Worm (Caenorhabditis elegans) whole organism, L1 larva: ENCODE measurements around the gene W10G11.19.

Source experiments
- C04F5.9 ChIP-seq: sonication (generic microtip); optimal IDR thresholded peaks from 2 replicates; lab custom pipeline; 2016; ENCODE audit warnings: missing genetic modification characterization, missing compliant biosample characterization
- F16B12.6 ChIP-seq: fragments of 150-350 bp; optimal IDR thresholded peaks from 2 replicates; lab custom pipeline; 2014; ENCODE audit warnings: missing biosample characterization, missing genetic modification characterization
- aha-1 ChIP-seq: fragments of 150-350 bp; optimal IDR thresholded peaks from 2 replicates; lab custom pipeline; 2014; ENCODE audit warnings: missing biosample characterization, missing genetic modification characterization
- ama-1 ChIP-seq: fragments of 150-350 bp; optimal IDR thresholded peaks from 2 replicates; lab custom pipeline; 2014
- ceh-63 ChIP-seq: fragments of 200-800 bp; sonication (Bioruptor generic); optimal IDR thresholded peaks from 2 replicates; lab custom pipeline; 2018; ENCODE audit warnings: mild to moderate bottlenecking, missing genetic modification characterization, missing compliant biosample characterization
- dsc-1 ChIP-seq: sonication (generic microtip); optimal IDR thresholded peaks from 2 replicates; lab custom pipeline; 2016; ENCODE audit warnings: mild to moderate bottlenecking, missing genetic modification characterization, missing compliant biosample characterization
- efl-1 ChIP-seq, 4 experiments: fragments of 150-350 bp; optimal IDR thresholded peaks in 3 of 4; peaks in 1 of 4; 1 replicate in 1 of 4; 2 replicates in 3 of 4; lab custom pipeline; 2014; ENCODE audit warnings: missing biosample characterization in 2 of 4, missing genetic modification characterization in 2 of 4, missing genetic modification reagents in 2 of 4
- ets-5 ChIP-seq: fragments of 200-800 bp; sonication (Bioruptor generic); IDR thresholded peaks from 2 replicates; pipeline ENCODE4 v1.3.6; 2022; ENCODE audit warnings: missing genetic modification characterization, missing compliant biosample characterization
- fkh-4 ChIP-seq: sonication (generic microtip); optimal IDR thresholded peaks from 2 replicates; lab custom pipeline; 2016; ENCODE audit warnings: missing compliant biosample characterization, missing genetic modification characterization, borderline replicate concordance
- hlh-17 ChIP-seq: fragments of 200-800 bp; sonication (Bioruptor generic); optimal IDR thresholded peaks from 2 replicates; lab custom pipeline; 2018; ENCODE audit warnings: missing genetic modification characterization, mild to moderate bottlenecking, missing compliant biosample characterization, moderate library complexity, borderline replicate concordance
- hlh-4 ChIP-seq: sonication (generic microtip); optimal IDR thresholded peaks from 2 replicates; lab custom pipeline; 2016; ENCODE audit warnings: mild to moderate bottlenecking, missing genetic modification characterization, missing compliant biosample characterization
- hpl-2 ChIP-seq: fragments of 150-350 bp; optimal IDR thresholded peaks from 2 replicates; lab custom pipeline; 2014; ENCODE audit warnings: missing biosample characterization, missing genetic modification reagents, missing genetic modification characterization
- irx-1 ChIP-seq: sonication (generic microtip); optimal IDR thresholded peaks from 2 replicates; lab custom pipeline; 2016; ENCODE audit warnings: missing genetic modification characterization, missing compliant biosample characterization
- lin-35 ChIP-seq, 2 experiments: fragments of 150-350 bp; optimal IDR thresholded peaks; 2 replicates each; lab custom pipeline; 2014; ENCODE audit warnings: missing biosample characterization in 2 of 2, missing genetic modification characterization in 2 of 2, missing genetic modification reagents in 2 of 2
- lin-39 ChIP-seq: fragments of 150-350 bp; optimal IDR thresholded peaks from 2 replicates; lab custom pipeline; 2014; ENCODE audit warnings: missing biosample characterization, missing genetic modification reagents, missing genetic modification characterization
- lsy-2 ChIP-seq, 2 experiments: fragments of 150-350 bp; optimal IDR thresholded peaks; 2 replicates each; lab custom pipeline; 2014; ENCODE audit warnings: missing biosample characterization in 2 of 2, missing genetic modification characterization in 2 of 2
- mdl-1 ChIP-seq, 2 experiments: fragments of 150-350 bp; optimal IDR thresholded peaks; 2 replicates each; lab custom pipeline; 2014 to 2017; ENCODE audit warnings: missing biosample characterization in 2 of 2, missing genetic modification characterization in 2 of 2, inconsistent platforms in 1 of 2
- mef-2 ChIP-seq: fragments of 150-350 bp; optimal IDR thresholded peaks from 2 replicates; lab custom pipeline; 2014; ENCODE audit warnings: missing biosample characterization, missing genetic modification characterization
- nhr-11 ChIP-seq: fragments of 150-350 bp; optimal IDR thresholded peaks from 2 replicates; lab custom pipeline; 2014; ENCODE audit warnings: missing biosample characterization, missing genetic modification characterization
- nhr-19 ChIP-seq: fragments of 200-800 bp; sonication (Bioruptor generic); conservative IDR thresholded peaks from 2 replicates; pipeline ENCODE4 v1.3.6; 2022; ENCODE audit warnings: missing genetic modification characterization, missing compliant biosample characterization
- nhr-237 ChIP-seq: fragments of 150-350 bp; optimal IDR thresholded peaks from 2 replicates; lab custom pipeline; 2014; ENCODE audit warnings: missing biosample characterization, missing genetic modification characterization
- nhr-71 ChIP-seq: sonication (generic microtip); optimal IDR thresholded peaks from 2 replicates; lab custom pipeline; 2016; ENCODE audit warnings: mild to moderate bottlenecking, missing genetic modification characterization, moderate library complexity, missing compliant biosample characterization
- nhr-76 ChIP-seq: sonication (generic microtip); optimal IDR thresholded peaks from 2 replicates; lab custom pipeline; 2017; ENCODE audit warnings: missing biosample characterization, missing genetic modification characterization
- nhr-84 ChIP-seq: sonication (generic microtip); optimal IDR thresholded peaks from 2 replicates; lab custom pipeline; 2017; ENCODE audit warnings: missing biosample characterization, missing genetic modification characterization
- nhr-85 ChIP-seq: sonication (generic microtip); peaks from one replicate; lab custom pipeline; 2016; ENCODE audit warnings: missing genetic modification characterization, inconsistent platforms, missing compliant biosample characterization
- nhr-90 ChIP-seq: sonication (generic microtip); optimal IDR thresholded peaks from 2 replicates; lab custom pipeline; 2016; ENCODE audit warnings: mild to moderate bottlenecking, missing genetic modification characterization, missing compliant biosample characterization; ENCODE audit not compliant: poor library complexity
- pag-3 ChIP-seq: sonication (generic microtip); optimal IDR thresholded peaks from 2 replicates; lab custom pipeline; 2017; ENCODE audit warnings: missing genetic modification characterization, mild to moderate bottlenecking, missing compliant biosample characterization, antibody characterized with exemption, borderline replicate concordance; ENCODE audit not compliant: insufficient read depth
- pax-3 ChIP-seq: fragments of 200-800 bp; sonication (Bioruptor generic); optimal IDR thresholded peaks from 2 replicates; lab custom pipeline; 2018; ENCODE audit warnings: mild to moderate bottlenecking, missing genetic modification characterization, moderate library complexity, missing compliant biosample characterization
- pqm-1 ChIP-seq: sonication (generic microtip); optimal IDR thresholded peaks from 3 replicates; lab custom pipeline; 2017; ENCODE audit warnings: missing biosample characterization, missing genetic modification characterization
- rnt-1 ChIP-seq: sonication (generic microtip); optimal IDR thresholded peaks from 2 replicates; lab custom pipeline; 2016; ENCODE audit warnings: mild to moderate bottlenecking, missing genetic modification characterization, moderate library complexity, missing compliant biosample characterization
- snpc-4 ChIP-seq: fragments of 150-350 bp; optimal IDR thresholded peaks from 2 replicates; lab custom pipeline; 2014; ENCODE audit warnings: missing biosample characterization, missing genetic modification characterization
- tbx-2 ChIP-seq: sonication (generic microtip); optimal IDR thresholded peaks from 2 replicates; lab custom pipeline; 2016; ENCODE audit warnings: missing genetic modification characterization, missing compliant biosample characterization
- tlp-1 ChIP-seq: fragments of 150-350 bp; optimal IDR thresholded peaks from 2 replicates; lab custom pipeline; 2014; ENCODE audit warnings: missing biosample characterization, missing genetic modification characterization
- unc-86 ChIP-seq: sonication (generic microtip); optimal IDR thresholded peaks from 2 replicates; lab custom pipeline; 2016; ENCODE audit warnings: missing genetic modification characterization, missing compliant biosample characterization
- unc-98 ChIP-seq: fragments of 200-800 bp; sonication (Bioruptor generic); IDR thresholded peaks from 2 replicates; pipeline ENCODE4 v1.3.6; 2022; ENCODE audit warnings: missing genetic modification characterization, missing compliant biosample characterization
- vab-15 ChIP-seq: sonication (generic microtip); optimal IDR thresholded peaks from 2 replicates; lab custom pipeline; 2017; ENCODE audit warnings: missing genotype, mild to moderate bottlenecking, missing genetic modification characterization, missing compliant biosample characterization
- zag-1 ChIP-seq: fragments of 150-350 bp; optimal IDR thresholded peaks from 2 replicates; lab custom pipeline; 2014; ENCODE audit warnings: missing biosample characterization, missing genetic modification characterization
- ztf-11 ChIP-seq, 2 experiments: sonication (generic microtip); optimal IDR thresholded peaks; 2 replicates each; lab custom pipeline; 2016 to 2017; ENCODE audit warnings: missing genetic modification characterization in 2 of 2, missing biosample characterization in 1 of 2, missing compliant biosample characterization in 1 of 2
- ztf-4 ChIP-seq: fragments of 150-350 bp; optimal IDR thresholded peaks from 2 replicates; lab custom pipeline; 2014; ENCODE audit warnings: missing biosample characterization, missing genetic modification characterization

The W10G11.19 gene

ce11 chrII:3581752-3582151 is 31.3 kb downstream of the W10G11.19 start, which contains the start of gene srh-59:
Gene srh-59, plus strand, starts transcription at chrII:3582052.
- TF ChIP-seq efl-1 (optimal IDR thresholded peaks at IDR 0.05; lab: Kevin White, UChicago): no peak
- TF ChIP-seq efl-1 (GFP tag; optimal IDR thresholded peaks at IDR 0.05 in 1 of 2; lab: Kevin White, UChicago): no peak
- no peak for TF ChIP-seq nhr-84 (tag; lab: Kevin White, UChicago)
- TF ChIP-seq ztf-11 (tag; optimal IDR thresholded peaks at IDR 0.05; lab: Kevin White, UChicago): no peak
- no peak for TF ChIP-seq vab-15 (tag; lab: Kevin White, UChicago)

ce11 chrII:3583402-3583801 is 33.0 kb downstream of the W10G11.19 start, which contains the start of gene srh-60:
Gene srh-60, plus strand, starts transcription at chrII:3583702.
- TF ChIP-seq hlh-17 (GFP tag; lab: Kevin White, UChicago): no peak
- no peak for TF ChIP-seq nhr-76
- TF ChIP-seq irx-1 (tag; lab: Kevin White, UChicago): no peak
- no peak for TF ChIP-seq mef-2 (tag; lab: Kevin White, UChicago)
- no peak for TF ChIP-seq F16B12.6 (tag; lab: Kevin White, UChicago)
- no peak for TF ChIP-seq pqm-1
- TF ChIP-seq nhr-19: no peak
- TF ChIP-seq nhr-85 (tag; lab: Kevin White, UChicago): no peak
- no peak for TF ChIP-seq unc-98 (GFP tag; lab: Robert Waterston, UW)
- no peak for TF ChIP-seq C04F5.9
- TF ChIP-seq ama-1 (lab: Kevin White, UChicago): no peak
- TF ChIP-seq tbx-2: no peak
- TF ChIP-seq hlh-4 (tag; lab: Kevin White, UChicago): no peak

ce11 chrII:3595339-3595738 is 44.9 kb downstream of the W10G11.19 start, which contains the start of gene Y49F6A.12:
Gene Y49F6A.12, plus strand, starts transcription at chrII:3595639.
- TF ChIP-seq lin-35 (GFP tag; optimal IDR thresholded peaks at IDR 0.05; lab: Kevin White, UChicago) (no peak), pqm-1 (no peak), nhr-11 (tag; lab: Kevin White, UChicago) (no peak), zag-1 (tag; lab: Kevin White, UChicago) (no peak), vab-15 (tag; lab: Kevin White, UChicago) (no peak), nhr-76 (no peak), lsy-2 (tag; optimal IDR thresholded peaks at IDR 0.05; lab: Kevin White, UChicago) (no peak), ets-5 (GFP tag; lab: Robert Waterston, UW) (no peak), aha-1 (tag; lab: Kevin White, UChicago) (no peak), F16B12.6 (tag; lab: Kevin White, UChicago) (no peak), nhr-19 (no peak), ztf-4 (tag; lab: Kevin White, UChicago) (no peak), fkh-4 (tag; lab: Kevin White, UChicago) (no peak), mdl-1 (tag; optimal IDR thresholded peaks at IDR 0.05; lab: Kevin White, UChicago) (no peak)

ce11 chrII:3598721-3599120 is 48.3 kb downstream of the W10G11.19 start, which contains the start of gene Y49F6A.11:
Gene Y49F6A.11, minus strand, starts transcription at chrII:3598821.
- TF ChIP-seq nhr-71 (tag; lab: Kevin White, UChicago) (no peak), tbx-2 (no peak), rnt-1 (tag; lab: Kevin White, UChicago) (no peak), nhr-237 (no peak), lin-39 (tag; lab: Kevin White, UChicago) (no peak), nhr-11 (tag; lab: Kevin White, UChicago) (no peak), pax-3 (tag; lab: Kevin White, UChicago) (no peak), snpc-4 (tag; lab: Kevin White, UChicago) (no peak), pag-3 (tag; lab: Kevin White, UChicago) (no peak), nhr-90 (tag; lab: Kevin White, UChicago) (no peak), unc-98 (GFP tag; lab: Robert Waterston, UW) (no peak), zag-1 (tag; lab: Kevin White, UChicago) (no peak), hpl-2 (GFP tag; lab: Kevin White, UChicago) (no peak), ztf-11 (tag; optimal IDR thresholded peaks at IDR 0.05; lab: Kevin White, UChicago) (no peak), dsc-1 (tag; lab: Kevin White, UChicago) (no peak), tlp-1 (tag; lab: Kevin White, UChicago) (no peak), unc-86 (tag; lab: Kevin White, UChicago) (no peak), ceh-63 (GFP tag; lab: Kevin White, UChicago) (no peak)
